Worm (Caenorhabditis elegans) whole organism, midembryonic: Measurements from ENCODE around the gene mig-10.
"Not testable (repeated sequence)": the region's sequence is repeated elsewhere in the genome, so short reads cannot be mapped to it uniquely, and the experiment has no call there.

Experiments used
- T22C8.4 ChIP-seq: fragments of 200-800 bp; sonication (Bioruptor generic); IDR thresholded peaks from 2 replicates; pipeline ENCODE4 v1.3.6; 2022; ENCODE audit warnings: missing genetic modification characterization, missing compliant biosample characterization
- cog-1 ChIP-seq: sonication (generic microtip); optimal IDR thresholded peaks from 2 replicates; lab custom pipeline; 2016; ENCODE audit warnings: missing genetic modification characterization, missing compliant biosample characterization
- flt-1 ChIP-seq: fragments of 200-800 bp; sonication (Bioruptor generic); IDR thresholded peaks from 2 replicates; pipeline ENCODE4 v1.3.6; 2022; ENCODE audit warnings: missing genetic modification characterization, missing compliant biosample characterization
- klf-2 ChIP-seq: fragments of 200-800 bp; sonication (Bioruptor generic); conservative IDR thresholded peaks from 2 replicates; pipeline ENCODE4 v1.3.6; 2022; ENCODE audit warnings: missing genetic modification reagents, missing genetic modification characterization, missing compliant biosample characterization
- med-1 ChIP-seq: sonication (generic microtip); optimal IDR thresholded peaks from 2 replicates; lab custom pipeline; 2017; ENCODE audit warnings: missing genetic modification characterization, mild to moderate bottlenecking, missing compliant biosample characterization, antibody characterized with exemption, missing genetic modification reagents; ENCODE audit not compliant: insufficient read depth
- ref-1 ChIP-seq: fragments of 200-800 bp; sonication (Bioruptor generic); conservative IDR thresholded peaks from 2 replicates; pipeline ENCODE4 v1.3.6; 2022; ENCODE audit warnings: missing genetic modification reagents, missing genetic modification characterization, missing compliant biosample characterization
- tab-1 ChIP-seq: fragments of 200-800 bp; sonication (Bioruptor generic); IDR thresholded peaks from 2 replicates; pipeline ENCODE4 v1.3.6; 2022; ENCODE audit warnings: missing genetic modification characterization, missing compliant biosample characterization
- ztf-23 ChIP-seq: fragments of 200-800 bp; sonication (Bioruptor generic); IDR thresholded peaks from 2 replicates; pipeline ENCODE4 v1.3.6; 2022; ENCODE audit warnings: missing genetic modification reagents, missing genetic modification characterization, missing compliant biosample characterization
- ztf-29 ChIP-seq: fragments of 200-800 bp; sonication (Bioruptor generic); IDR thresholded peaks from 2 replicates; pipeline ENCODE4 v1.3.6; 2022; ENCODE audit warnings: missing genetic modification reagents, missing genetic modification characterization, missing compliant biosample characterization

The mig-10 gene

ce11 chrIII:8334432-8334831 is 55.5 kb downstream of the mig-10 start, which contains the start of gene ZC262.4:
Gene ZC262.4, minus strand, starts transcription at chrIII:8334532.
- no peak for TF ChIP-seq ztf-23 (GFP tag; lab: Robert Waterston, UW)
- TF ChIP-seq ref-1: no peak
- no peak for TF ChIP-seq med-1 (GFP tag; lab: Kevin White, UChicago)
- no peak for TF ChIP-seq flt-1 (GFP tag; lab: Robert Waterston, UW)
- TF ChIP-seq tab-1: no peak
- no peak for TF ChIP-seq cog-1 (tag; lab: Kevin White, UChicago)
- TF ChIP-seq klf-2 (GFP tag; lab: Robert Waterston, UW): no peak
- TF ChIP-seq T22C8.4 (GFP tag; lab: Robert Waterston, UW): no peak
- TF ChIP-seq ztf-29 (GFP tag; lab: Robert Waterston, UW): no peak

ce11 chrIII:8339372-8339771 is 60.5 kb downstream of the mig-10 start, which contains the start of gene clc-28:
Gene clc-28, minus strand, starts transcription at chrIII:8339472.
- not testable (repeated sequence) for TF ChIP-seq ztf-29 (GFP tag; lab: Robert Waterston, UW); T22C8.4 (GFP tag; lab: Robert Waterston, UW); tab-1

- not testable (repeated sequence) for TF ChIP-seq ztf-29 (GFP tag; lab: Robert Waterston, UW); tab-1; flt-1 (GFP tag; lab: Robert Waterston, UW)
Measured at ce11 chrIII:8344283-8344682, 65.4 kb downstream of the mig-10 start, which contains the start of gene ZC262.7. Gene ZC262.7, minus strand, starts transcription at chrIII:8344336.

- not testable (repeated sequence) for TF ChIP-seq tab-1; ref-1; cog-1 (tag; lab: Kevin White, UChicago)
Measured at ce11 chrIII:8347822-8348221, 68.9 kb downstream of the mig-10 start, which contains the start of gene clc-29. Gene clc-29, minus strand, starts transcription at chrIII:8347922.

ce11 chrIII:8354644-8355461 is 76.0 kb downstream of the mig-10 start, which contains the start of gene unc-116:
Gene unc-116, minus strand, starts transcription at chrIII:8355174.
- no peak for TF ChIP-seq med-1 (GFP tag; lab: Kevin White, UChicago)
- TF ChIP-seq ztf-29 (GFP tag; lab: Robert Waterston, UW): no peak
- no peak for TF ChIP-seq tab-1
- no peak for TF ChIP-seq T22C8.4 (GFP tag; lab: Robert Waterston, UW)
- TF ChIP-seq flt-1 (GFP tag; lab: Robert Waterston, UW): no peak
- no peak for TF ChIP-seq klf-2 (GFP tag; lab: Robert Waterston, UW)
- TF ChIP-seq ztf-23 (GFP tag; lab: Robert Waterston, UW): no peak
- no peak for TF ChIP-seq ref-1
- no peak for TF ChIP-seq cog-1 (tag; lab: Kevin White, UChicago)

- TF ChIP-seq T22C8.4 (GFP tag; lab: Robert Waterston, UW) (no peak), ref-1 (no peak), tab-1 (no peak), ztf-23 (GFP tag; lab: Robert Waterston, UW) (no peak), ztf-29 (GFP tag; lab: Robert Waterston, UW) (no peak), med-1 (GFP tag; lab: Kevin White, UChicago) (no peak), cog-1 (tag; lab: Kevin White, UChicago) (no peak), flt-1 (GFP tag; lab: Robert Waterston, UW) (no peak), klf-2 (GFP tag; lab: Robert Waterston, UW) (no peak)
Measured at ce11 chrIII:8355462-8355815, 76.5 kb downstream of the mig-10 start.
